Worm (Caenorhabditis elegans): Measurements from ENCODE around the gene F45G2.7.

The F45G2.7 gene

ce11 chrIII:13471504-13471903, 37.2 kb upstream of the F45G2.7 start, which contains the start of gene pssy-2:
Gene pssy-2 (plus strand): TSS chrIII:13471804.
- TF ChIP-seq skn-1 (tag; optimal IDR thresholded peaks at IDR 0.05) (no peak), nhr-25 (tag; optimal IDR thresholded peaks at IDR 0.05; ENCODE audit: borderline replicate concordance, insufficient read depth) (no peak), arid-1 (GFP tag; conservative IDR thresholded peaks at IDR 0.05) (no peak), T20F7.1 (GFP tag; optimal IDR thresholded peaks at IDR 0.05) (no peak), ztf-7 (tag; optimal IDR thresholded peaks at IDR 0.05) (no peak), snpc-4 (tag; optimal IDR thresholded peaks at IDR 0.05) (no peak), spr-3 (GFP tag; optimal IDR thresholded peaks at IDR 0.05) (no peak)

ce11 chrIII:13465918-13466592, 31.8 kb upstream of the F45G2.7 start, which contains the start of gene cdk-5:
Gene cdk-5 (minus strand): TSS chrIII:13466342.
- no peak for TF ChIP-seq daf-19 (GFP tag; conservative IDR thresholded peaks at IDR 0.05)
- no peak for TF ChIP-seq zag-1 (tag; optimal IDR thresholded peaks at IDR 0.05)
- no peak for TF ChIP-seq Y5F2A.4 (GFP tag; optimal IDR thresholded peaks at IDR 0.05)
- TF ChIP-seq dmd-6 (GFP tag; IDR thresholded peaks at IDR 0.05): peak; percentile 63; the same call in 1 of the 2 replicates
- TF ChIP-seq fkh-10 (GFP tag; optimal IDR thresholded peaks at IDR 0.05): peak; percentile 33
- no peak for TF ChIP-seq unc-130 (GFP tag; optimal IDR thresholded peaks at IDR 0.05)
- TF ChIP-seq mes-2 (tag; optimal IDR thresholded peaks at IDR 0.05; ENCODE audit: poor library complexity, severe bottlenecking): peak; percentile 86
- peak; percentile 83 for TF ChIP-seq rbr-2 (tag; optimal IDR thresholded peaks at IDR 0.05)
- TF ChIP-seq lin-13 (GFP tag; optimal IDR thresholded peaks at IDR 0.05): peak; percentile 51
- no peak for TF ChIP-seq gei-8 (GFP tag; optimal IDR thresholded peaks at IDR 0.05)
- TF ChIP-seq nhr-102 (tag; optimal IDR thresholded peaks at IDR 0.05): peak; percentile 80
- peak in 1 of 2 experiments; percentile 91 for TF ChIP-seq unc-62 (GFP tag; optimal IDR thresholded peaks at IDR 0.05 in 1 of 2)
- no peak for TF ChIP-seq unc-62 (tag; optimal IDR thresholded peaks at IDR 0.05)
- no peak for TF ChIP-seq snpc-4 (tag; optimal IDR thresholded peaks at IDR 0.05)
- TF ChIP-seq ZK546.5 (tag; optimal IDR thresholded peaks at IDR 0.05): no peak
- peak; percentile 87 for TF ChIP-seq nhr-6 (tag; optimal IDR thresholded peaks at IDR 0.05)
- no peak for TF ChIP-seq php-3 (GFP tag; IDR thresholded peaks at IDR 0.05)
- TF ChIP-seq ceh-82 (tag; optimal IDR thresholded peaks at IDR 0.05): no peak
- TF ChIP-seq nhr-76 (tag; optimal IDR thresholded peaks at IDR 0.05): no peak
- TF ChIP-seq dmd-9 (GFP tag; IDR thresholded peaks at IDR 0.05): no peak
- no peak for TF ChIP-seq zip-11 (GFP tag; IDR thresholded peaks at IDR 0.05)
- TF ChIP-seq dve-1 (tag; optimal IDR thresholded peaks at IDR 0.05; ENCODE audit: insufficient read depth): peak; percentile 93
- no peak for TF ChIP-seq Y48G9A.11 (GFP tag; IDR thresholded peaks at IDR 0.05)
- no peak for TF ChIP-seq egl-43 (GFP tag; IDR thresholded peaks at IDR 0.05)
- TF ChIP-seq lim-7 (GFP tag; IDR thresholded peaks at IDR 0.05): no peak
- TF ChIP-seq vab-7 (GFP tag; IDR thresholded peaks at IDR 0.05): no peak
- TF ChIP-seq nhr-77 (tag; optimal IDR thresholded peaks at IDR 0.05): no peak
- TF ChIP-seq cey-2 (tag; optimal IDR thresholded peaks at IDR 0.05; ENCODE audit: borderline replicate concordance, insufficient read depth): no peak
- no peak for TF ChIP-seq mxl-2 (GFP tag; conservative IDR thresholded peaks at IDR 0.05)
- TF ChIP-seq lin-15B (tag; optimal IDR thresholded peaks at IDR 0.05): no peak
- peak; percentile 83 for TF ChIP-seq hmg-1.1 (GFP tag; IDR thresholded peaks at IDR 0.05)
- peak; percentile 49; the same call in 1 of the 2 replicates for TF ChIP-seq ceh-20 (GFP tag; IDR thresholded peaks at IDR 0.05)
- peak; percentile 74 for TF ChIP-seq lin-38 (GFP tag; IDR thresholded peaks at IDR 0.05)
- TF ChIP-seq nhr-25 (tag; optimal IDR thresholded peaks at IDR 0.05; ENCODE audit: borderline replicate concordance, insufficient read depth): no peak
- no peak for TF ChIP-seq nhr-237 (tag; optimal IDR thresholded peaks at IDR 0.05)
- peak; percentile 86 for TF ChIP-seq dpl-1 (GFP tag; optimal IDR thresholded peaks at IDR 0.05)
- 0 out of 2 replicates have a peak, but pooled peaks have one; percentile 37 for TF ChIP-seq ctbp-1 (GFP tag; IDR thresholded peaks at IDR 0.05)
- TF ChIP-seq Y75B8A.6 (GFP tag; IDR thresholded peaks at IDR 0.05): no peak
- 0 out of 2 replicates have a peak, but pooled peaks have one; percentile 45 for TF ChIP-seq mdt-29 (GFP tag; IDR thresholded peaks at IDR 0.05)
- no peak for TF ChIP-seq madf-9 (GFP tag; conservative IDR thresholded peaks at IDR 0.05)
- TF ChIP-seq hlh-11 (tag; optimal IDR thresholded peaks at IDR 0.05): no peak
- peak; percentile 63 for TF ChIP-seq F10B5.3 (tag; optimal IDR thresholded peaks at IDR 0.05)
- TF ChIP-seq daf-8 (GFP tag; IDR thresholded peaks at IDR 0.05): no peak

All from whole organism, L4 larva.